Fruit fly (Drosophila melanogaster): ENCODE results near the gene CG4631.

DNA sequence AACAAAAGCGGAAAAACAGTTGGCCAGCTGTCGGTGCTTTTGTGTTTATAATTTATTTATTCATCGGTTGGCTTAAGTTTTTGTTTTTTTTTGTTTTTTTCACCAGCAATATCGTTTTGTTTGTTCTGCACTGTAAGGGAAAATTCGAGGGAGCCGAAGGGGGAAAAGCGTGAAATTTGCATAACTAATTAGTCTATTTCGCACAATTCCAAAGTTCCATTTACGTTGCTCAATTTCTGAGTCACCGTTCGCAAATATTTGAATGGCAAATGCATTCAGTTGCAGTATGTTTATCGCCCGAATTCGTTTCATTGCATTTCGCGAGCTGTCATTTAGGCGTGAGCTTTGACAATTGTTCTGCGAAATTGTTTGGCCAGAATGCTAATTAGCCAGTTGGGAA lies 46.4 kb downstream of the CG4631 start:
- TF ChIP-seq CTCF (optimal IDR thresholded peaks at IDR 0.05) = no peak
- TF ChIP-seq CG8478 (optimal IDR thresholded peaks at IDR 0.05) = no peak
